Fruit fly (Drosophila melanogaster) whole organism, embryonic: ENCODE measurements around the gene GAPcenA.

Experiments
- CG16813 ChIP-seq: fragments of 200-800 bp; sonication (Bioruptor generic); IDR thresholded peaks from 3 replicates; pipeline ENCODE4 v1.3.6; 2022; ENCODE audit warnings: missing biosample characterization, missing genetic modification characterization; ENCODE audit not compliant: partially characterized antibody
- CG6689 ChIP-seq: fragments of 200-800 bp; sonication (Bioruptor generic); IDR thresholded peaks from 2 replicates; pipeline ENCODE4 v1.3.6; 2022; ENCODE audit warnings: missing biosample characterization, missing genetic modification characterization
- h ChIP-seq: fragments of >200 bp; optimal IDR thresholded peaks from 2 replicates; lab custom pipeline; 2017

DNA sequence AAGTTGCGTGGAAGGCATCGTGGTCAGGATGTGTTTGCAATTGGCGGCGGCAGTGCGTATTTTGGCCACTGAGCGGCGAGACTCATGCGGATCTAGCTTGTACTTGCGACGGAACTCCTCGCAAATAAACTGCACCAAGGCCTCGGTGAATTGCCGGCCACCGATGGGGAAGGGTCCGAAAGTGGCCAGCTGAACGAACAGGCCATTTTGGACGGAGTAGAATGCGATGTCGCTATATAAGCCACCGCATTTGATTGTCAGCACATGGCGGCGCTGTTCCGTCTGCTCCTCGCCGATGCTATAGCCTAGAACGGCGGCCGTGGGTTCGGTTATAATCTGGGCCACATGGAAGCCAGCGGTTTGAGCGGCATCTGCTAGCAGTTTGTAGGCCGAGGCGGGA is 1.2 kb upstream of the GAPcenA start:
- no peak for TF ChIP-seq CG6689 (GFP tag; lab: Robert Waterston, UW)
- TF ChIP-seq CG16813 (GFP tag; lab: Robert Waterston, UW) = no peak
- TF ChIP-seq h = no peak
